Worm (Caenorhabditis elegans) whole organism, L2 larva: Measurements from ENCODE around the gene F08D12.7.

Experiments
- F13H6.1 ChIP-seq: sonication (generic microtip); optimal IDR thresholded peaks from 2 replicates; lab custom pipeline; 2016; ENCODE audit warnings: missing genetic modification characterization, missing compliant biosample characterization
- alr-1 ChIP-seq: fragments of 150-350 bp; optimal IDR thresholded peaks from 2 replicates; lab custom pipeline; 2014; ENCODE audit warnings: missing biosample characterization, missing genetic modification characterization
- aly-2 ChIP-seq: fragments of 150-350 bp; optimal IDR thresholded peaks from 2 replicates; lab custom pipeline; 2014; ENCODE audit warnings: missing biosample characterization, missing genetic modification characterization
- ama-1 ChIP-seq: fragments of 150-350 bp; optimal IDR thresholded peaks from 2 replicates; lab custom pipeline; 2018; ENCODE audit warnings: inconsistent platforms
- ceh-82 ChIP-seq: fragments of 150-350 bp; optimal IDR thresholded peaks from 2 replicates; lab custom pipeline; 2014; ENCODE audit warnings: missing biosample characterization, missing genetic modification characterization
- lsy-2 ChIP-seq, 2 experiments: fragments of 150-350 bp in 1 of 2; sonication (generic microtip) in 1 of 2; optimal IDR thresholded peaks; 2 replicates each; lab custom pipeline; 2014 to 2017; ENCODE audit warnings: missing biosample characterization in 2 of 2, missing genetic modification characterization in 2 of 2
- nhr-21 ChIP-seq: fragments of 150-350 bp; optimal IDR thresholded peaks from 2 replicates; lab custom pipeline; 2014; ENCODE audit warnings: missing biosample characterization, missing genetic modification characterization
- snpc-4 ChIP-seq: fragments of 150-350 bp; optimal IDR thresholded peaks from 2 replicates; lab custom pipeline; 2014; ENCODE audit warnings: missing biosample characterization, missing genetic modification characterization
- unc-39 ChIP-seq: fragments of 150-350 bp; optimal IDR thresholded peaks from 2 replicates; lab custom pipeline; 2014; ENCODE audit warnings: missing biosample characterization, missing genetic modification characterization
- ztf-1 ChIP-seq: fragments of 200-800 bp; sonication (Bioruptor generic); conservative IDR thresholded peaks from 2 replicates; pipeline ENCODE4 v1.3.6; 2022; ENCODE audit warnings: missing genetic modification characterization, missing compliant biosample characterization

DNA sequence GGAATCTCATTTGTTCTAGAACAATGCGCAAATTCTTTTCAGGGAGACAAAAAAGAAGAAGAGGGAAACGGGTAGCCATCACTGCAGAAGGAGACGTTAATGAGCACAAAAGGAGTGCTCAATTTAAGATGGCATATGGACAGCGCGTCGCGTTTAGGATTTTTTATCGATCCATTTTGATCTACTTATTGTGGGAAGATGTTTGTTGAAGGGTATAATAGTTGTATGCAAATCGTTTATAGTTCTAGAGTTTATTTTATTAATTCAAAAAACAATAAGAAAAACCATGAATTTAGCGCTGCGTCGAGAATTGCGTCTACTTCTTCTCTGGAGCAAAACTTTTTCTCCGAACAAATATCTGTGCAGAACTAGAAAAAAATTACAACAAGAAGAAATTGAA, 4.6 kb upstream of the F08D12.7 start, which contains the start of gene sdz-9:
- TF ChIP-seq nhr-21 (no peak), ama-1 (lab: Kevin White, UChicago) (no peak), lsy-2 (tag; optimal IDR thresholded peaks at IDR 0.05; lab: Kevin White, UChicago) (no peak), snpc-4 (tag; lab: Kevin White, UChicago) (no peak), ceh-82 (tag; lab: Kevin White, UChicago) (no peak), F13H6.1 (tag; lab: Kevin White, UChicago) (no peak), unc-39 (tag; lab: Kevin White, UChicago) (no peak), aly-2 (tag; lab: Kevin White, UChicago) (no peak), ztf-1 (no peak), alr-1 (tag; lab: Kevin White, UChicago) (no peak)
